Worm (Caenorhabditis elegans) whole organism, late embryonic: ENCODE data around the gene nhr-132.

Experiments used
- C08G9.2 ChIP-seq: sonication (generic microtip); optimal IDR thresholded peaks from 2 replicates; lab custom pipeline; 2016; ENCODE audit warnings: mild to moderate bottlenecking, missing genetic modification characterization, moderate library complexity, missing compliant biosample characterization
- T23F11.4 ChIP-seq: fragments of 200-800 bp; sonication (Bioruptor generic); optimal IDR thresholded peaks from 2 replicates; lab custom pipeline; 2018; ENCODE audit warnings: mild to moderate bottlenecking, missing genetic modification characterization, missing compliant biosample characterization
- Y22D7AL.16 ChIP-seq: sonication (generic microtip); optimal IDR thresholded peaks from 2 replicates; lab custom pipeline; 2016; ENCODE audit warnings: missing genetic modification characterization, missing compliant biosample characterization
- ama-1 ChIP-seq: fragments of 150-350 bp; optimal IDR thresholded peaks from 2 replicates; lab custom pipeline; 2014
- ceh-14 ChIP-seq: sonication (generic microtip); optimal IDR thresholded peaks from 2 replicates; lab custom pipeline; 2016; ENCODE audit warnings: missing genotype, missing genetic modification characterization, missing compliant biosample characterization
- ceh-19 ChIP-seq: fragments of 200-800 bp; sonication (Bioruptor generic); optimal IDR thresholded peaks from 2 replicates; lab custom pipeline; 2018; ENCODE audit warnings: mild to moderate bottlenecking, missing genetic modification characterization, missing compliant biosample characterization
- ceh-2 ChIP-seq: sonication (generic microtip); optimal IDR thresholded peaks from 2 replicates; lab custom pipeline; 2016; ENCODE audit warnings: missing genotype, missing genetic modification characterization, missing compliant biosample characterization
- ceh-22 ChIP-seq: sonication (generic microtip); optimal IDR thresholded peaks from 2 replicates; lab custom pipeline; 2017; ENCODE audit warnings: missing biosample characterization, missing genetic modification characterization
- ceh-31 ChIP-seq: sonication (generic microtip); optimal IDR thresholded peaks from 2 replicates; lab custom pipeline; 2016; ENCODE audit warnings: missing genetic modification characterization, missing compliant biosample characterization
- ceh-48 ChIP-seq: sonication (generic microtip); optimal IDR thresholded peaks from 2 replicates; lab custom pipeline; 2016; ENCODE audit warnings: missing genetic modification characterization, inconsistent platforms, missing compliant biosample characterization
- ceh-9 ChIP-seq: sonication (generic microtip); optimal IDR thresholded peaks from 2 replicates; lab custom pipeline; 2016; ENCODE audit warnings: mild to moderate bottlenecking, missing genetic modification characterization, inconsistent platforms, missing compliant biosample characterization
- che-1 ChIP-seq: sonication (generic microtip); optimal IDR thresholded peaks from 2 replicates; lab custom pipeline; 2016; ENCODE audit warnings: mild to moderate bottlenecking, missing genetic modification characterization, missing compliant biosample characterization
- dmd-4 ChIP-seq: sonication (generic microtip); optimal IDR thresholded peaks from 2 replicates; lab custom pipeline; 2016; ENCODE audit warnings: borderline replicate concordance, missing genetic modification characterization, missing compliant biosample characterization
- dve-1 ChIP-seq: sonication (generic microtip); optimal IDR thresholded peaks from 2 replicates; lab custom pipeline; 2017; ENCODE audit warnings: antibody characterized with exemption, mild to moderate bottlenecking, missing genetic modification characterization, missing compliant biosample characterization
- elt-2 ChIP-seq: sonication (generic microtip); optimal IDR thresholded peaks from 2 replicates; lab custom pipeline; 2016; ENCODE audit warnings: missing genetic modification reagents, missing genetic modification characterization, missing compliant biosample characterization
- ets-4 ChIP-seq: sonication (generic microtip); optimal IDR thresholded peaks from 2 replicates; lab custom pipeline; 2016; ENCODE audit warnings: missing genetic modification characterization, missing compliant biosample characterization
- gmeb-2 ChIP-seq: sonication (generic microtip); optimal IDR thresholded peaks from 2 replicates; lab custom pipeline; 2016; ENCODE audit warnings: missing genetic modification characterization, inconsistent platforms, missing compliant biosample characterization
- hlh-15 ChIP-seq: sonication (generic microtip); optimal IDR thresholded peaks from 2 replicates; lab custom pipeline; 2016; ENCODE audit warnings: missing genetic modification characterization, missing compliant biosample characterization
- hlh-30 ChIP-seq: sonication (generic microtip); optimal IDR thresholded peaks from 2 replicates; lab custom pipeline; 2017; ENCODE audit warnings: antibody characterized with exemption, missing genetic modification characterization, missing compliant biosample characterization; ENCODE audit not compliant: insufficient read depth
- hlh-8 ChIP-seq: sonication (generic microtip); optimal IDR thresholded peaks from 2 replicates; lab custom pipeline; 2016; ENCODE audit warnings: missing genotype, missing genetic modification characterization, missing compliant biosample characterization
- lim-6 ChIP-seq: sonication (generic microtip); optimal IDR thresholded peaks from 2 replicates; lab custom pipeline; 2016; ENCODE audit warnings: missing genetic modification characterization, missing compliant biosample characterization
- lin-11 ChIP-seq: fragments of 200-800 bp; sonication (Bioruptor generic); optimal IDR thresholded peaks from 2 replicates; lab custom pipeline; 2018; ENCODE audit warnings: mild to moderate bottlenecking, missing genetic modification characterization, missing compliant biosample characterization
- nfya-1 ChIP-seq: sonication (generic microtip); optimal IDR thresholded peaks from 2 replicates; lab custom pipeline; 2017; ENCODE audit warnings: missing genetic modification characterization, mild to moderate bottlenecking, missing compliant biosample characterization, antibody characterized with exemption, moderate library complexity
- nhr-11 ChIP-seq: fragments of 150-350 bp; optimal IDR thresholded peaks from 2 replicates; lab custom pipeline; 2014; ENCODE audit warnings: missing biosample characterization, missing genetic modification characterization
- nhr-232 ChIP-seq: sonication (generic microtip); optimal IDR thresholded peaks from 2 replicates; lab custom pipeline; 2016; ENCODE audit warnings: missing genetic modification characterization, missing compliant biosample characterization
- pax-1 ChIP-seq: fragments of 150-350 bp; optimal IDR thresholded peaks from 2 replicates; lab custom pipeline; 2014; ENCODE audit warnings: missing biosample characterization, missing genetic modification characterization
- pha-2 ChIP-seq: sonication (generic microtip); optimal IDR thresholded peaks from 2 replicates; lab custom pipeline; 2017; ENCODE audit warnings: mild to moderate bottlenecking, missing genetic modification characterization, missing compliant biosample characterization
- pqm-1 ChIP-seq: sonication (generic microtip); optimal IDR thresholded peaks from 2 replicates; lab custom pipeline; 2016; ENCODE audit warnings: missing genetic modification characterization, missing compliant biosample characterization
- rnt-1 ChIP-seq: sonication (generic microtip); optimal IDR thresholded peaks from 2 replicates; lab custom pipeline; 2016; ENCODE audit warnings: missing genetic modification characterization, missing compliant biosample characterization
- sox-4 ChIP-seq: sonication (generic microtip); optimal IDR thresholded peaks from 2 replicates; lab custom pipeline; 2017; ENCODE audit warnings: mild to moderate bottlenecking, missing genetic modification characterization, inconsistent platforms, missing compliant biosample characterization
- tbx-2 ChIP-seq: sonication (generic microtip); optimal IDR thresholded peaks from 2 replicates; lab custom pipeline; 2016; ENCODE audit warnings: missing genetic modification characterization, missing compliant biosample characterization
- tbx-7 ChIP-seq: sonication (generic microtip); optimal IDR thresholded peaks from 2 replicates; lab custom pipeline; 2016; ENCODE audit warnings: missing genotype, missing genetic modification characterization, missing compliant biosample characterization
- ttx-3 ChIP-seq: sonication (generic microtip); optimal IDR thresholded peaks from 2 replicates; lab custom pipeline; 2016; ENCODE audit warnings: missing genetic modification reagents, missing genetic modification characterization, missing compliant biosample characterization
- unc-42 ChIP-seq: sonication (generic microtip); optimal IDR thresholded peaks from 2 replicates; lab custom pipeline; 2016; ENCODE audit warnings: missing genotype, missing genetic modification characterization, missing compliant biosample characterization
- unc-55 ChIP-seq: sonication (generic microtip); optimal IDR thresholded peaks from 2 replicates; lab custom pipeline; 2017; ENCODE audit warnings: missing biosample characterization, missing genetic modification reagents, missing genetic modification characterization
- ztf-16 ChIP-seq: sonication (generic microtip); optimal IDR thresholded peaks from 2 replicates; lab custom pipeline; 2017; ENCODE audit warnings: missing genetic modification characterization, missing compliant biosample characterization

Gene nhr-132

ce11 chrV:524058-524457 lies 10.2 kb upstream of the nhr-132 start, which contains the start of gene lipl-3:
Gene lipl-3 (minus strand): TSS chrV:524218.
- TF ChIP-seq ama-1 (lab: Kevin White, UChicago): no peak

- TF ChIP-seq hlh-8 (tag; lab: Kevin White, UChicago) (no peak), ceh-48 (tag; lab: Kevin White, UChicago) (no peak), nhr-232 (no peak), sox-4 (tag; lab: Kevin White, UChicago) (no peak), C08G9.2 (tag; lab: Kevin White, UChicago) (no peak), unc-42 (tag; lab: Kevin White, UChicago) (no peak), hlh-15 (tag; lab: Kevin White, UChicago) (no peak), ceh-22 (tag; lab: Kevin White, UChicago) (no peak), Y22D7AL.16 (tag; lab: Kevin White, UChicago) (no peak), ceh-9 (tag; lab: Kevin White, UChicago) (no peak), dve-1 (tag; lab: Kevin White, UChicago) (no peak), ttx-3 (tag; lab: Kevin White, UChicago) (no peak), rnt-1 (no peak)
Observed at ce11 chrV:525040-525439, 9.2 kb upstream of the nhr-132 start, which contains the start of gene R11G11.16. Gene R11G11.16 (minus strand): TSS chrV:525140.

DNA sequence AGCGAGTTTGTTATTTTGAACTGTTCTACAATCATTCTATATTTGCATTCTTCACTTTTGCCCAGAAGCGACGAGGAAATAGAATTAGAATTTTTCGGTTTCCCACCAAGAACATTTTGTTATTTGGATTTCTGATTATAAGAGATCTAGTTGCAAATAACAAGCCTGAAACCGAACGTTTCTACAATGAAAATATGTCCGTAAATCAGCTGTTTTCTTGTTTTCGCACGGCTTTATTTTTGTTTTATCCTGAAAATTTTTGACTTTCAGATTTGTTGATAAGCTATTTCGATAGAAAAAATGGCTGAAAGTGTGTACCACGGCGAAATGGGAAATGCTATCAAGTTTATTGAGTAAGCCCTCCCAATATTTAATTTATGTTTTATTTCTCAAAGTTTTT lies 6.6 kb upstream of the nhr-132 start, which contains the start of gene srw-108:
Gene srw-108, plus strand, starts transcription at position 301 of the 400 bp plus-strand sequence.
- TF ChIP-seq ceh-48 (tag; lab: Kevin White, UChicago) (no peak), T23F11.4 (no peak), lin-11 (tag; lab: Kevin White, UChicago) (no peak), pqm-1 (no peak), nfya-1 (tag; lab: Kevin White, UChicago) (no peak), pha-2 (no peak), che-1 (no peak), dve-1 (tag; lab: Kevin White, UChicago) (no peak), C08G9.2 (tag; lab: Kevin White, UChicago) (no peak), ceh-19 (GFP tag; lab: Kevin White, UChicago) (no peak), ceh-31 (tag; lab: Kevin White, UChicago) (no peak)
- TF ChIP-seq, all 69 proteins: peak for 0

ce11 chrV:532046-532445 lies 2.2 kb upstream of the nhr-132 start, which contains the start of gene nhr-58:
Gene nhr-58 (plus strand): TSS chrV:532259.
- TF ChIP-seq unc-55 (GFP tag; lab: Kevin White, UChicago) (peak; percentile 67), ceh-2 (tag; lab: Kevin White, UChicago) (no peak), ceh-14 (no peak), ceh-31 (tag; lab: Kevin White, UChicago) (peak; percentile 38), pax-1 (tag; lab: Kevin White, UChicago) (peak; percentile 21), nfya-1 (tag; lab: Kevin White, UChicago) (peak; percentile 34), ets-4 (no peak), che-1 (no peak), tbx-2 (tag; lab: Kevin White, UChicago) (peak; percentile 38), hlh-30 (tag; lab: Kevin White, UChicago) (no peak), T23F11.4 (no peak), ceh-48 (tag; lab: Kevin White, UChicago) (no peak), dmd-4 (tag; lab: Kevin White, UChicago) (no peak), elt-2 (tag; lab: Kevin White, UChicago) (peak; percentile 72), gmeb-2 (tag; lab: Kevin White, UChicago) (no peak)

ce11 chrV:536571-536970 lies 2.3 kb downstream of the nhr-132 start, which contains the start of gene C14C6.5:
Gene C14C6.5 (plus strand): TSS chrV:536628.
- no peak for TF ChIP-seq ceh-2 (tag; lab: Kevin White, UChicago)
- no peak for TF ChIP-seq pha-2
- TF ChIP-seq dve-1 (tag; lab: Kevin White, UChicago): no peak
- TF ChIP-seq sox-4 (tag; lab: Kevin White, UChicago): no peak
- no peak for TF ChIP-seq ztf-16 (tag; lab: Kevin White, UChicago)
- TF ChIP-seq tbx-7 (tag; lab: Kevin White, UChicago): no peak
- no peak for TF ChIP-seq lim-6 (tag; lab: Kevin White, UChicago)
- TF ChIP-seq nhr-11 (tag; lab: Kevin White, UChicago): no peak
